Fruit fly (Drosophila melanogaster) Kc167 (cell line): ENCODE measurements around the gene CG10336.

ENCODE experiments used
- Myc ChIP-seq: fragments of >200 bp; optimal IDR thresholded peaks from 2 replicates; lab custom pipeline; 2017; ENCODE audit warnings: missing external identifiers
- Sin3A ChIP-seq: fragments of >200 bp; optimal IDR thresholded peaks from 2 replicates; lab custom pipeline; 2018; ENCODE audit warnings: missing external identifiers
- h ChIP-seq: fragments of >200 bp; optimal IDR thresholded peaks from 3 replicates; lab custom pipeline; 2018; ENCODE audit warnings: missing external identifiers
- insv ChIP-seq: fragments of >200 bp; optimal IDR thresholded peaks from 3 replicates; lab custom pipeline; 2018; ENCODE audit warnings: missing external identifiers
- psq ChIP-seq: fragments of >200 bp; optimal IDR thresholded peaks from 2 replicates; lab custom pipeline; 2017; ENCODE audit warnings: missing external identifiers
- ttk ChIP-seq: sonication (Bioruptor generic); optimal IDR thresholded peaks from 2 replicates; lab custom pipeline; 2017; ENCODE audit warnings: missing external identifiers

The CG10336 gene

DNA sequence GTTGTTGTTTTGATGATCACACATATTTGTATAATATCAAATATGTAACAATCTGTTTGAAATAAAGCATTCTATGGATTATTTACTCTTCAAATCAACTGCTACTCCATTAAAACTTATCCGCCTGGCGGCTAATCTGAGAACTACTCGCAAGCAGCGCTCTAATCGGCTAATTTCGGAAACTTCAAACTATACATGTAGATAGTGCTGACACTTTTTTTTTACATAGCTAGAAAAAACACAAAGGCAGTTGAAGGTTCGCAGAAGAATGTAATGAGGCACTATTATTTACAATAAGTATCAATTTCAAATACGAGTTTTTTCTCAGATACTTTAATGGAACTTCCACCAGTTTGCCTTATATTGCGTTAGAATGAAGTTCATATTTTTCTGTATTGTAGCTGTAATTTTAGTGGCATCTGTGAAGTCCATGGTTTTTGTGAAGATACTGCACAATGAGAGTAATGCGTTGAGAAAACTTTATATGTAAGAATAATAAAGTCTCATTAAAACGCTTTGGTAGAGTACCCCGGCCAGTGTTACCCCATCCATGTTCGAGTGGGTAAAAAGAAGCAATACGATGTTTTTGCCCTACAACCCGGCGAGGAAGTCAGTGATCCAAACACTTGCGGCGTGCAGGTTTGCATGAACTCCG, 23.2 kb upstream of the CG10336 start:
- TF ChIP-seq Myc (lab: Kevin White, UChicago) (no peak), psq (lab: Kevin White, UChicago) (no peak), h (lab: Kevin White, UChicago) (no peak), Sin3A (no peak), ttk (lab: Kevin White, UChicago) (no peak), insv (lab: Kevin White, UChicago) (no peak)

DNA sequence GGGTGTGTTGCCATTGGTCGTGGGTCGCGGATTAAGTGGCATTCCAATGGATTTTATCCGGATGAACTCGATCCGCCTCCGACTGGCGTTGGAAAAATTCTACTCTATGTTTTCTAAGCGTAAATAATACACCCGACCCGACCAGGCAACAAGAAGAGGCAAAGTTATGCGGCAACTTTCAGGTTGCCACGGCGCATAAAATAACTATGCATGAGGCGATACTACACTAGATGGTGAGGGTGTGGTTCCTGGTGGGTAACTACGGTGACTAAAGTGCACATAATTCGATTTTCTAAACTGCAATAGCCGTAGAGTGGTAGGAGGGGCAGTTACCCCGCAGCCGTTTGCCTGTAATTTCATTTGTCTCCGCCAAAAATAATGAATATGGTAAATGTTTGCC, 18.2 kb upstream of the CG10336 start, which contains the start of gene CG43338:
CG43338 (minus strand) TSS at position 101 of the 400 bp plus-strand sequence.
- no peak for TF ChIP-seq insv (lab: Kevin White, UChicago)
- TF ChIP-seq psq (lab: Kevin White, UChicago) = no peak
- no peak for TF ChIP-seq Myc (lab: Kevin White, UChicago)
- no peak for TF ChIP-seq ttk (lab: Kevin White, UChicago)
- TF ChIP-seq h (lab: Kevin White, UChicago) = no peak
- no peak for TF ChIP-seq Sin3A

DNA sequence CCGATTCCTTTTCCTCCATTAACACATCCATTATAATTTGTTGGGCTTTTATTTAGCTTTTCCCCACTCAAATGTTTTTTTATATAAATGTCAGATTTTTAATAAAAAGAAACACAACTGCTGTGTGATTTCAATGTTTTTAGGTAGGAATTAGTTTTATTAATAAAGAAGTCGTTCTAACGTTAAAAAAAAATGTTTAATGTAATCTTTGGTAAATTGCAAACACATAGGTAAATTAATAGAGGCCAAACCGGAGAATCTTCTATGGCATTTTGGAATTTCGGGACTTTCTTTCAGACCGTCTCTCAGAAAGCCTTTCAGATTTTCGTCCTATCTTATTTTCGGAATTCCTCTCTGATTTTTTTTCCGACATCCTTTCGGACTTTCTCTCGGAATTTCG, 16.1 kb upstream of the CG10336 start, which contains the start of gene CG43339:
CG43339 (minus strand) TSS at position 101 of the 400 bp plus-strand sequence.
- TF ChIP-seq h (lab: Kevin White, UChicago) = no peak
- no peak for TF ChIP-seq Sin3A
- no peak for TF ChIP-seq Myc (lab: Kevin White, UChicago)

DNA sequence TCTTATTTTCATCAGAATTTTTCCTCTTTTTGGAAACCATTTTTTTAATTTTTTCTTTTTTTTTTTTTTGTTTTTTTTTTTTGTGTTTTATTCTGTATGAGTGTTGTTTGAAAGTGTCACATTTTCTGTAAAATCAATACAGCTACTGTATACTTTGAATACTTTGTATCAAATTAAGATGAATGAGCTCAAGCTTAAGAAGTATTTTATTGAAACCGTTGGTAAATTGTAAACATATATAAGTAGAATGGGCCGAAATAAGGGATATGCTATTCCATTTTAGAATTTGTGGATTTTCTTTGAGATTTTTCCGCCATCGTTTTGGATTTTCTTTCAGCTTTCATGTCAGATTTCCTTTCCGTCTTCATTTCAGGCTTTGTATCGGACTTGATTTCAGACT, 14.3 kb upstream of the CG10336 start, which contains the start of gene Mst36Fb:
Mst36Fb (minus strand) TSS at position 101 of the 400 bp plus-strand sequence.
- TF ChIP-seq Sin3A (no peak), ttk (lab: Kevin White, UChicago) (no peak), psq (lab: Kevin White, UChicago) (no peak)

DNA sequence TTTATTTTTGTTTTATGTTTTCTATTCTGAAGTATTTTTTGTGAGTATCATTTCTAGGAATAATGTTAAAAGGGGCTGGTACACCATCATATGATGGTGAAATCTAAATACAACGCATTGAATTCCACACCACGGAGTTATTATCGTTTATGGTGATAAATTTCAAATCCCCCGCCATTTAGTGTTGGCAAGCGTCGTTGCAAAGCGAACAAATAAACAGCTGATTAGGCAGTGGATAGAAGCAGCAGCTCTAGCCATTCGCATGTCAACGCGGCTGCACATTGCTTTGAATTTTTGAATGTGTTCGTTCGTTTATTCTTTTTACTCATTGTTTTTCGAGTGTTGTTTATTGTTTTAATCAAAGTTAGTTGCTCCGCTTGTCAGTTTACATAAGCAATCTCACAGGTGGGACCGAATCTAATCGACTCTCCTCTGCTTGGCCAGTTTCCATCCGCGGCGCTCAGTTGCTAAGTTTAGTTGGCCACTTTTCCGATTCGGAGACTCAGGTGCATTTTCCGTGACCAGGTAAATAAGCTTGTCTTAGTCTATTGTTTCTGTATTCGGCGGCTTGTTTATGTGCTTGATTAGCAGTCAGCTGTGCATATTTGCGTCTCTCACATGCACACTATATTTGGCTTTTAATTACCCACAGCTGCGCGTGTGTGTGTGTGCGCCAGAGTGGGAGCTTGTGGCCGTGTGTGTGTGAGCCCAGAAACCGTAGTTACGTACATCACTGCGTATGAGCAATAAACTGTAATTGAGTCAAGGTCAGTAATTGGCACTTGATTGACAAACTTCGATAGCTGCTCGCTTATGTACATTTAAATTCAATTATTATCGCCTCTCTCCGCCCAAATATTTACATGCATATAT, 12.1 kb upstream of the CG10336 start, which contains the start of the genes Mst36Fa and CG31751:
Mst36Fa (minus strand) TSS at position 51 of the 873 bp plus-strand sequence.
CG31751 (plus strand) TSS at position 274 of the 873 bp plus-strand sequence.
- TF ChIP-seq ttk (lab: Kevin White, UChicago) = no peak
- TF ChIP-seq h (lab: Kevin White, UChicago) = no peak
- no peak for TF ChIP-seq Sin3A
- no peak for TF ChIP-seq psq (lab: Kevin White, UChicago)
- no peak for TF ChIP-seq Myc (lab: Kevin White, UChicago)
- TF ChIP-seq insv (lab: Kevin White, UChicago) = no peak

DNA sequence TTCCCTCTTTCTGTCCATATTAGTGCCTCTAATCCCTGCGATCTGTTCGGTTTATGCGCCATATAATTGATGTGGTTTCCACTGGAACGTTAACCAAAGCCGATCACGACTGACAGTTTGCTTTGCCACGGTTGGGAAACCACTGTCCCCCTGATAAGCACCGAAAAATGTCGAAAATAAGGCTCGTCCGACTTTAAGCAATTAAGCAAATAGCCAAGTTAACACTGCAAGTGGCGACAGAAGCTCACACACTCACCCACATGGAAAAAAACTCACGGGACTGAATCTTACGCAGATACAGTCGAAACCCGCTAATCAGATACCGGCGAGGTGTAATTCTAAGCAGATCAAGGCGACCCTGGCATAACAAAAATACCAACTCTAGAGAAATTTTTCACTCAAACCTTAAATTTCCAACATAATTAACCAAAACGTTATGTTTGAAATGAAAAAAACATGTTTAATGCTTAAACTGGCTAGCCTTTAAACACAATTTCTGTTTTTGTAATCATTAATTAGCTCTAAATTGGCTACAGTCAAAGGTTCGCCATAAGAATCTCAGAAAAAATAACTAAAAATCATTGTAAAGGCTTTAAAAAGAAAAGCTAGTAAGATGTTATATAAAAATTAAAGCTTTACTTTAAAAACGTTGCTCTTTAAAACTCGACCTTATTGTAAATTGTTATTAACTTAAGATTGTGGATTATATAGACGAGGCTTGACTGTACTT, 11.3 kb upstream of the CG10336 start:
- TF ChIP-seq h (lab: Kevin White, UChicago) (no peak), psq (lab: Kevin White, UChicago) (no peak), insv (lab: Kevin White, UChicago) (no peak), ttk (lab: Kevin White, UChicago) (no peak), Sin3A (no peak), Myc (lab: Kevin White, UChicago) (no peak)

DNA sequence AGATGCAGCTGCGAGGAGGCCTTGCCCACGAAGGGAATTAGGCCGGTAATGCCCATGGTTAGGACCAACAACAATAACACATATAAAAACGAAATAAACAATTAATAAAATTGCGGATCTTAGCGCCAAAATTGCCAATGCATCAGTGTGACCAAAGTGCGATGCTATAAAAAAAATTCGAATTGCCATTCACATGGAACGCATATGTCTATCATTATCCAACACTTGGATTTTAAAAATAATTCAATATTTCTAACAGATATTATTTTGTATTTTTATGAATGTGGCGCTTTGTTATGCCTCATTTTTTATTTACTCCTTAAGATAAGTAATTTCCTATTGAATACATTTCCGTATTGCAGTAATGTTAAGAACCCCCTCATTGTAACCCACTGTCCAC, 7.4 kb upstream of the CG10336 start, which contains the start of gene tos:
tos (minus strand) TSS at position 173 of the 400 bp plus-strand sequence.
- TF ChIP-seq insv (lab: Kevin White, UChicago) = no peak
- no peak for TF ChIP-seq h (lab: Kevin White, UChicago)
- no peak for TF ChIP-seq Sin3A
- no peak for TF ChIP-seq Myc (lab: Kevin White, UChicago)
- no peak for TF ChIP-seq psq (lab: Kevin White, UChicago)
- TF ChIP-seq ttk (lab: Kevin White, UChicago) = no peak

DNA sequence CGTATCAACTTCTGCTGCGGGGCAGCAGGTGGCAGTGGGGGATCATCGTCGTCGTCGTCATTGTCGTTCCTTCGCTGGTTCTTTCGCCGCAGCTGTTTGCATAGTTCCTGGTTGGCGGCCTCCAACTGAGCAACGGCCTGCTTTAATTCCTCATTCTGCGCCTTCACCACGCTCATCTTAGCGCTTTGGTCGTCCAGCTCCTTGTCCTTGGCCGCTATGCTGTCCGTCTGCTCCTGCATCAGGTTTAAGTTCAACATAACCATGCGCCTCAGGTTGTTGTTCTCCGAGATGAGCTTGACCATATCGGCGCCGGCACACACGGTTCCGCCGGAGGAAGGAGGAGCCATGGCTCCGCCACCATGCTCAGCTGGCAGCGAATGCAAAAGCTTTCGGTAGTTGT, 1.5 kb upstream of the CG10336 start:
- TF ChIP-seq Sin3A (no peak), ttk (lab: Kevin White, UChicago) (peak; percentile 91)

DNA sequence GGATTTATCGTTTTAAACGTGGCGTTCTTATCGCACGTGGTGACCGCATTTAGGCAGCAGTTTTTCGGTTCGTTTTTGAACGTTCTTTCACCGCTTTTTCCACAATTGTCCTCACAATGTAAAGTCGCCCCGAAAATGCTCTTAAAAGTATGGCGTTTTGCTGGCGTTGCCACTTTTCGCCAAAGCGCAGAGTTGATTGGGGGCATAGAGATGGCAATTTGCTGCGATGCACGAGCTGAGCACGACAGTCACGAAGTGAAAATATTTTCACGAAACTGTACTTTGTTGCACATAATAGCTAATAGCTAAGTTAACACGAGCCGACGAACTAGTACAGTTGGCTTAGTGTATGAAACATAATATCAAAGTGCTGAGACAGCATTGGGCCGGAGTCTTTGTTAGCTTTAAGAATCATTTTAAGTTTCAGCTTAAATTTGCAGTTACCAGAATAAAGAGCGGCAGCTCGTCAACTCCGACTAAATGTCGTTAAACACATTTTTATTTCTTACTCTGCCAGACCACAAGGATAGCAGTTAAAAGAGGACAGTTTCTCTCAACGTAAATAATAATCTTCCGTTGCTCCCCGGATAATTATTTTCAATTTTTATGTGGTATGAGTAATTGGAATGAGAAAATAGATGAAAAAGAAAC, 557 bp upstream of the CG10336 start, which contains the start of gene msl-1:
msl-1 (minus strand) TSS at position 155 of the 651 bp plus-strand sequence.
- TF ChIP-seq ttk (lab: Kevin White, UChicago) = no peak
- no peak for TF ChIP-seq insv (lab: Kevin White, UChicago)
- peak; percentile 23 for TF ChIP-seq Sin3A
- TF ChIP-seq Myc (lab: Kevin White, UChicago) = no peak
- TF ChIP-seq h (lab: Kevin White, UChicago) = no peak
- TF ChIP-seq psq (lab: Kevin White, UChicago) = no peak

DNA sequence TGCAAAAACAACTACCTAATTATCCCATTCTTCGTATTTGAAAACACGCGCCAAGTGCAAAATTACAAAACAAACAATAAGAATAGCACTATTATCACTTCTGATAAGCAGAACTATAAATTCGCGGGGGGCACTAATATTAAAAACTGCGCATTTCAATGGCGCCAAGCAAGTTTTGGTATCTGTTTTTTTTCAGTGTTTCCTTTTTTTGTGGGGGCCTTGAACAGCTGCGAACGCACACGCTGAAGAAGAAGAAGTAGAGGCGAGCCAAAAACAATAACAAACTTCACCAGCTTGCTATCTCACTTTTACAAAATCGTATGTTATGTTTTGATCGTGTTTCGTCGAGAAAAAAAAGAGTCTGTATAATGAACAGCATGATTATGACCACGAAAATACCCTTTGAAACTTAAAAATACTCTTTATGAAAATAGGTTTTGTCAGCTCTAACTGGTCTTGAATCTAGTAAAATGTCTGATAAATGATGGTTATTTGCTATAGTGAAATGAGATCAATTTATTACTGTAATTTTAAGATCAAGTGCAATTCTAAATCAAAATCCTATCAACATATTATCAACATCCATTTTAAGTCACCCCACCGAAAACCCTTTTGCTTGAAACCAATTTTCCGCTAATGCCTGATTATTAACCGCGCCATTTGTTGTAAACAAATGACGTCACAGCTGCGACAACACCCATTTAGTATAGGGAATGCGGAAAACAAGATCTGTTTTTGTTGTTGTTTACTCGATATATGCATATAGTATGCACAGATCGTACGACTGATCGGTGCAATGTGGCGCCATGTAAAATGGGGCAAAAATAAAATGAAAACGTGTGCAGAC, 4.8 kb downstream of the CG10336 start:
- TF ChIP-seq insv (lab: Kevin White, UChicago) = no peak
- no peak for TF ChIP-seq h (lab: Kevin White, UChicago)
- no peak for TF ChIP-seq Myc (lab: Kevin White, UChicago)
